Worm (Caenorhabditis elegans) whole organism, late embryonic: ENCODE measurements around the gene H40L08.8.

ENCODE experiments used
- K09A11.1 ChIP-seq: sonication (generic microtip); optimal IDR thresholded peaks from 2 replicates; lab custom pipeline; 2017; ENCODE audit warnings: antibody characterized with exemption, mild to moderate bottlenecking, missing genetic modification characterization, missing compliant biosample characterization; ENCODE audit not compliant: insufficient read depth
- ama-1 ChIP-seq: fragments of 150-350 bp; optimal IDR thresholded peaks from 2 replicates; lab custom pipeline; 2014
- ceh-48 ChIP-seq: sonication (generic microtip); optimal IDR thresholded peaks from 2 replicates; lab custom pipeline; 2016; ENCODE audit warnings: missing genetic modification characterization, inconsistent platforms, missing compliant biosample characterization
- dve-1 ChIP-seq: sonication (generic microtip); optimal IDR thresholded peaks from 2 replicates; lab custom pipeline; 2017; ENCODE audit warnings: antibody characterized with exemption, mild to moderate bottlenecking, missing genetic modification characterization, missing compliant biosample characterization
- elt-2 ChIP-seq: sonication (generic microtip); optimal IDR thresholded peaks from 2 replicates; lab custom pipeline; 2016; ENCODE audit warnings: missing genetic modification reagents, missing genetic modification characterization, missing compliant biosample characterization
- ets-4 ChIP-seq: sonication (generic microtip); optimal IDR thresholded peaks from 2 replicates; lab custom pipeline; 2016; ENCODE audit warnings: missing genetic modification characterization, missing compliant biosample characterization
- eyg-1 ChIP-seq: sonication (generic microtip); optimal IDR thresholded peaks from 2 replicates; lab custom pipeline; 2016; ENCODE audit warnings: missing genotype, missing genetic modification characterization, missing compliant biosample characterization
- fkh-10 ChIP-seq: fragments of 150-350 bp; optimal IDR thresholded peaks from 2 replicates; lab custom pipeline; 2014; ENCODE audit warnings: missing biosample characterization, missing genetic modification reagents, missing genetic modification characterization
- hlh-13 ChIP-seq: fragments of 200-800 bp; sonication (Bioruptor generic); optimal IDR thresholded peaks from 2 replicates; lab custom pipeline; 2018; ENCODE audit warnings: mild to moderate bottlenecking, missing genetic modification characterization, missing compliant biosample characterization
- hlh-30 ChIP-seq: sonication (generic microtip); optimal IDR thresholded peaks from 2 replicates; lab custom pipeline; 2017; ENCODE audit warnings: antibody characterized with exemption, missing genetic modification characterization, missing compliant biosample characterization; ENCODE audit not compliant: insufficient read depth
- madf-2 ChIP-seq: sonication (generic microtip); optimal IDR thresholded peaks from 2 replicates; lab custom pipeline; 2017; ENCODE audit warnings: missing genetic modification characterization, missing compliant biosample characterization
- nhr-232 ChIP-seq: sonication (generic microtip); optimal IDR thresholded peaks from 2 replicates; lab custom pipeline; 2016; ENCODE audit warnings: missing genetic modification characterization, missing compliant biosample characterization
- pat-9 ChIP-seq: fragments of 200-800 bp; sonication (Bioruptor generic); optimal IDR thresholded peaks from 2 replicates; lab custom pipeline; 2018; ENCODE audit warnings: mild to moderate bottlenecking, missing genetic modification characterization, moderate library complexity, missing compliant biosample characterization
- pqm-1 ChIP-seq: sonication (generic microtip); optimal IDR thresholded peaks from 2 replicates; lab custom pipeline; 2016; ENCODE audit warnings: missing genetic modification characterization, missing compliant biosample characterization

- TF ChIP-seq ets-4 (tag; lab: Kevin White, UChicago), result no peak
- no peak for TF ChIP-seq pqm-1 (tag; lab: Kevin White, UChicago)
- TF ChIP-seq hlh-30 (tag; lab: Kevin White, UChicago), result no peak
- no peak for TF ChIP-seq K09A11.1 (tag; lab: Kevin White, UChicago)
- no peak for TF ChIP-seq hlh-13 (GFP tag; lab: Kevin White, UChicago)
- TF ChIP-seq pat-9, result no peak
- TF ChIP-seq eyg-1 (tag; lab: Kevin White, UChicago), result no peak
- TF ChIP-seq fkh-10 (GFP tag; lab: Kevin White, UChicago), result no peak
- TF ChIP-seq nhr-232 (tag; lab: Kevin White, UChicago), result no peak
- no peak for TF ChIP-seq ceh-48 (tag; lab: Kevin White, UChicago)
- TF ChIP-seq dve-1 (tag; lab: Kevin White, UChicago), result no peak
- no peak for TF ChIP-seq madf-2 (tag; lab: Kevin White, UChicago)
- TF ChIP-seq ama-1 (lab: Kevin White, UChicago), result no peak
- no peak for TF ChIP-seq elt-2
Measured at ce11 chrX:15072877-15073276, 4.6 kb downstream of the H40L08.8 start.
